Worm (Caenorhabditis elegans): ENCODE data around the gene C29F9.8.

C29F9.8 gene

ce11 chrIII:130650-131049, 33.7 kb upstream of the C29F9.8 start, which contains the start of the genes nhr-280 and C29F9.2:
TSS of gene nhr-280 (minus strand) at chrIII:130750.
TSS of gene C29F9.2 (plus strand) at chrIII:130947.
- TF ChIP-seq pqm-1 (tag; optimal IDR thresholded peaks at IDR 0.05), result peak; percentile 10
- TF ChIP-seq hlh-11 (tag; optimal IDR thresholded peaks at IDR 0.05), result peak; percentile 13
- TF ChIP-seq dve-1 (tag; optimal IDR thresholded peaks at IDR 0.05; ENCODE audit: insufficient read depth), result peak; percentile 40
- no peak for TF ChIP-seq snpc-1.2 (GFP tag; IDR thresholded peaks at IDR 0.05)
- TF ChIP-seq spr-1 (tag; optimal IDR thresholded peaks at IDR 0.05), result no peak
- no peak for TF ChIP-seq daf-16 (GFP tag; optimal IDR thresholded peaks at IDR 0.05)
- peak; percentile 78 for TF ChIP-seq daf-16 (tag; optimal IDR thresholded peaks at IDR 0.05)
- no peak for TF ChIP-seq lin-29 (GFP tag; IDR thresholded peaks at IDR 0.05)

ce11 chrIII:124478-124877, 27.6 kb upstream of the C29F9.8 start, which contains the start of gene pals-23:
TSS of gene pals-23 (plus strand) at chrIII:124778.
- TF ChIP-seq ceh-82 (tag; optimal IDR thresholded peaks at IDR 0.05) (no peak), nhr-48 (tag; optimal IDR thresholded peaks at IDR 0.05) (no peak), ces-1 (GFP tag; optimal IDR thresholded peaks at IDR 0.05) (no peak), lin-29 (GFP tag; IDR thresholded peaks at IDR 0.05) (no peak), hif-1 (tag; optimal IDR thresholded peaks at IDR 0.05) (no peak), ceh-28 (tag; optimal IDR thresholded peaks at IDR 0.05) (no peak), jun-1 (tag; optimal IDR thresholded peaks at IDR 0.05) (no peak), nhr-111 (GFP tag; optimal IDR thresholded peaks at IDR 0.05) (no peak), egl-27 (tag; optimal IDR thresholded peaks at IDR 0.05) (no peak), madf-5 (GFP tag; IDR thresholded peaks at IDR 0.05) (no peak), F26F4.8 (GFP tag; conservative IDR thresholded peaks at IDR 0.05) (no peak)

- TF ChIP-seq set-16 (GFP tag; IDR thresholded peaks at IDR 0.05) (peak; percentile 82), egl-43 (GFP tag; IDR thresholded peaks at IDR 0.05) (0 out of 2 replicates have a peak, but pooled peaks have one; percentile 23)
Observed at ce11 chrIII:121983-122449, 25.1 kb upstream of the C29F9.8 start, which contains the start of gene C29F9.12. TSS of gene C29F9.12 (minus strand) at chrIII:122033.

- TF ChIP-seq fos-1 (tag; optimal IDR thresholded peaks at IDR 0.05) (no peak), ama-1 (optimal IDR thresholded peaks at IDR 0.05) (no peak), ceh-28 (tag; optimal IDR thresholded peaks at IDR 0.05) (no peak), daf-19 (GFP tag; conservative IDR thresholded peaks at IDR 0.05) (no peak), vab-7 (GFP tag; IDR thresholded peaks at IDR 0.05) (no peak), php-3 (GFP tag; IDR thresholded peaks at IDR 0.05) (peak; percentile 55; the same call in 1 of the 2 replicates), mxl-2 (GFP tag; conservative IDR thresholded peaks at IDR 0.05) (no peak), hif-1 (tag; optimal IDR thresholded peaks at IDR 0.05) (no peak), hlh-11 (tag; optimal IDR thresholded peaks at IDR 0.05) (peak; percentile 74), daf-16 (GFP tag; optimal IDR thresholded peaks at IDR 0.05) (no peak), daf-16 (tag; optimal IDR thresholded peaks at IDR 0.05) (peak; percentile 98), mxl-3 (GFP tag; optimal IDR thresholded peaks at IDR 0.05) (peak; percentile 3), ceh-20 (GFP tag; IDR thresholded peaks at IDR 0.05) (no peak), zip-2 (tag; optimal IDR thresholded peaks at IDR 0.05) (peak; percentile 46), F44E2.7 (GFP tag; IDR thresholded peaks at IDR 0.05) (no peak), nhr-28 (tag; optimal IDR thresholded peaks at IDR 0.05) (peak; percentile 86), dve-1 (tag; optimal IDR thresholded peaks at IDR 0.05; ENCODE audit: insufficient read depth) (peak; percentile 61), aha-1 (tag) (peak; percentile 62), nhr-41 (GFP tag; IDR thresholded peaks at IDR 0.05) (no peak), pqm-1 (tag; optimal IDR thresholded peaks at IDR 0.05) (peak; percentile 94), dmd-6 (GFP tag; IDR thresholded peaks at IDR 0.05) (peak; percentile 59)
Observed at ce11 chrIII:120199-120598, 23.3 kb upstream of the C29F9.8 start, which contains the start of gene pals-24. TSS of gene pals-24 (plus strand) at chrIII:120435.

ce11 chrIII:117857-118256, 20.9 kb upstream of the C29F9.8 start:
- TF ChIP-seq egl-43 (GFP tag; IDR thresholded peaks at IDR 0.05) (no peak), Y75B8A.6 (GFP tag; IDR thresholded peaks at IDR 0.05) (no peak), F26F4.8 (GFP tag; conservative IDR thresholded peaks at IDR 0.05) (no peak), lir-3 (tag; optimal IDR thresholded peaks at IDR 0.05) (no peak), hlh-11 (tag; optimal IDR thresholded peaks at IDR 0.05) (no peak), egl-27 (tag; optimal IDR thresholded peaks at IDR 0.05) (no peak), aha-1 (tag) (peak; percentile 91)
